Fruit fly (Drosophila melanogaster) whole organism: ENCODE data around the gene CG3630.

ENCODE experiments used
- CG8478 ChIP-seq: fragments of >200 bp; optimal IDR thresholded peaks from 2 replicates; lab custom pipeline; 2018; ENCODE audit warnings: inconsistent platforms
- Dll ChIP-seq: fragments of >200 bp; optimal IDR thresholded peaks from 2 replicates; lab custom pipeline; 2017
- EcR ChIP-seq, 2 experiments: fragments of >200 bp; optimal IDR thresholded peaks; 2 replicates each; lab custom pipeline; 2017; ENCODE audit warnings: missing biosample characterization in 2 of 2, missing genetic modification characterization in 2 of 2, missing genetic modification reagents in 2 of 2
- pan ChIP-seq: fragments of >200 bp; optimal IDR thresholded peaks from 2 replicates; lab custom pipeline; 2017
- psq ChIP-seq: fragments of >200 bp; optimal IDR thresholded peaks from 2 replicates; lab custom pipeline; 2017
- usp ChIP-seq: fragments of >200 bp; optimal IDR thresholded peaks from 2 replicates; lab custom pipeline; 2017; ENCODE audit warnings: missing biosample characterization, missing genetic modification characterization, mixed read lengths

- no peak for TF ChIP-seq pan (lab: Kevin White, UChicago)
- TF ChIP-seq psq (lab: Kevin White, UChicago), result no peak
- no peak for TF ChIP-seq CG8478
- no peak for TF ChIP-seq usp (GFP tag; lab: Kevin White, UChicago)
- no peak for TF ChIP-seq EcR (GFP tag; optimal IDR thresholded peaks at IDR 0.05; lab: Kevin White, UChicago)
- TF ChIP-seq Dll (lab: Kevin White, UChicago), result no peak
Observed at dm6 chrX:2142275-2142934, 19.6 kb upstream of the CG3630 start.
